Worm (Caenorhabditis elegans) whole organism, young adult: Measurements from ENCODE around the gene rev-3.
A peak's percentile ranks its signal among the peaks of the same experiment; 100 is the strongest.

Source experiments
- F33H1.4 ChIP-seq: fragments of 200-800 bp; sonication (Bioruptor generic); IDR thresholded peaks from 2 replicates; pipeline ENCODE4 v1.3.6; 2022; ENCODE audit warnings: missing genetic modification reagents, missing genetic modification characterization, missing compliant biosample characterization
- F55B11.4 ChIP-seq: sonication (generic microtip); optimal IDR thresholded peaks from 2 replicates; lab custom pipeline; 2016; ENCODE audit warnings: missing compliant biosample characterization, missing genetic modification characterization, borderline replicate concordance; ENCODE audit not compliant: insufficient read depth
- K12H6.12 ChIP-seq: fragments of 200-800 bp; sonication (Bioruptor generic); optimal IDR thresholded peaks from 2 replicates; lab custom pipeline; 2018; ENCODE audit warnings: mild to moderate bottlenecking, missing genetic modification characterization, missing compliant biosample characterization
- Y53G8AR.9 ChIP-seq: fragments of 200-800 bp; sonication (Bioruptor generic); conservative IDR thresholded peaks from 2 replicates; pipeline ENCODE4 v1.3.6; 2022; ENCODE audit warnings: missing genetic modification reagents, missing genetic modification characterization, missing compliant biosample characterization
- Y79H2A.3 ChIP-seq: fragments of 200-800 bp; sonication (Bioruptor generic); conservative IDR thresholded peaks from 2 replicates; pipeline ENCODE4 v1.3.6; 2022; ENCODE audit warnings: missing genetic modification reagents, missing genetic modification characterization, missing compliant biosample characterization
- ama-1 ChIP-seq, 3 experiments: fragments of 150-350 bp in 1 of 3; sonication (generic microtip) in 2 of 3; optimal IDR thresholded peaks; 2 replicates each; lab custom pipeline; 2014 to 2018; ENCODE audit warnings: missing biosample characterization in 2 of 3, missing genetic modification characterization in 2 of 3, missing genetic modification reagents in 2 of 3
- aptf-2 ChIP-seq: fragments of 200-800 bp; sonication (Bioruptor generic); conservative IDR thresholded peaks from 2 replicates; pipeline ENCODE4 v1.3.6; 2022; ENCODE audit warnings: missing genetic modification reagents, missing genetic modification characterization, missing compliant biosample characterization
- atf-7 ChIP-seq: sonication (generic microtip); optimal IDR thresholded peaks from 2 replicates; lab custom pipeline; 2017; ENCODE audit warnings: mild to moderate bottlenecking, missing genetic modification characterization, missing compliant biosample characterization
- attf-3 ChIP-seq: fragments of 200-800 bp; sonication (Bioruptor generic); conservative IDR thresholded peaks from 2 replicates; pipeline ENCODE4 v1.3.6; 2022; ENCODE audit warnings: missing genetic modification reagents, missing genetic modification characterization, missing compliant biosample characterization
- attf-5 ChIP-seq: fragments of 200-800 bp; sonication (Bioruptor generic); optimal IDR thresholded peaks from 2 replicates; lab custom pipeline; 2018; ENCODE audit warnings: mild to moderate bottlenecking, missing genetic modification characterization, missing compliant biosample characterization
- attf-6 ChIP-seq: fragments of 200-800 bp; sonication (Bioruptor generic); IDR thresholded peaks from 2 replicates; pipeline ENCODE4 v1.3.6; 2022; ENCODE audit warnings: missing genetic modification reagents, missing genetic modification characterization, missing compliant biosample characterization
- bed-1 ChIP-seq: fragments of 200-800 bp; sonication (Bioruptor generic); IDR thresholded peaks from 2 replicates; pipeline ENCODE4 v1.3.6; 2022; ENCODE audit warnings: missing genetic modification reagents, missing genetic modification characterization, missing compliant biosample characterization
- bed-2 ChIP-seq: fragments of 200-800 bp; sonication (Bioruptor generic); IDR thresholded peaks from 2 replicates; pipeline ENCODE4 v1.3.6; 2022; ENCODE audit warnings: missing genetic modification reagents, missing genetic modification characterization, missing compliant biosample characterization
- cebp-1 ChIP-seq, 2 experiments: fragments of 200-800 bp in 1 of 2; sonication (Bioruptor generic) in 1 of 2; sonication (generic microtip) in 1 of 2; IDR thresholded peaks in 1 of 2; optimal IDR thresholded peaks in 1 of 2; 2 replicates each; pipeline versions ENCODE4 v1.3.6 to Lab custom; 2017 to 2022; ENCODE audit warnings: missing compliant biosample characterization in 2 of 2, missing genetic modification characterization in 2 of 2, mild to moderate bottlenecking in 1 of 2, missing genetic modification reagents in 1 of 2, moderate library complexity in 1 of 2
- ceh-40 ChIP-seq: fragments of 200-800 bp; sonication (Bioruptor generic); IDR thresholded peaks from 2 replicates; pipeline ENCODE4 v1.3.6; 2022; ENCODE audit warnings: missing genetic modification characterization, missing compliant biosample characterization
- ceh-79 ChIP-seq: sonication (generic microtip); optimal IDR thresholded peaks from 2 replicates; lab custom pipeline; 2017; ENCODE audit warnings: mild to moderate bottlenecking, missing genetic modification characterization, missing compliant biosample characterization
- ceh-91 ChIP-seq: fragments of 200-800 bp; sonication (Bioruptor generic); IDR thresholded peaks from 2 replicates; pipeline ENCODE4 v1.3.6; 2022; ENCODE audit warnings: missing genetic modification reagents, missing genetic modification characterization, missing compliant biosample characterization
- dox-1 ChIP-seq: fragments of 200-800 bp; sonication (Bioruptor generic); IDR thresholded peaks from 2 replicates; pipeline ENCODE4 v1.3.6; 2022; ENCODE audit warnings: missing genetic modification reagents, missing genetic modification characterization, missing compliant biosample characterization
- ekl-4 ChIP-seq: fragments of 200-800 bp; sonication (Bioruptor generic); IDR thresholded peaks from 2 replicates; pipeline ENCODE4 v1.3.6; 2022; ENCODE audit warnings: missing genetic modification reagents, missing genetic modification characterization, missing compliant biosample characterization
- gei-17 ChIP-seq: fragments of 200-800 bp; sonication (Bioruptor generic); optimal IDR thresholded peaks from 2 replicates; lab custom pipeline; 2018; ENCODE audit warnings: mild to moderate bottlenecking, missing genetic modification characterization, missing compliant biosample characterization
- him-1 ChIP-seq: sonication (generic microtip); optimal IDR thresholded peaks from 2 replicates; lab custom pipeline; 2016; ENCODE audit warnings: missing genotype, missing genetic modification reagents, missing genetic modification characterization, missing compliant biosample characterization
- hmg-1.2 ChIP-seq: fragments of 200-800 bp; sonication (Bioruptor generic); IDR thresholded peaks from 2 replicates; pipeline ENCODE4 v1.3.6; 2022; ENCODE audit warnings: missing genetic modification reagents, missing genetic modification characterization, missing compliant biosample characterization
- lag-1 ChIP-seq: fragments of 200-800 bp; sonication (Bioruptor generic); IDR thresholded peaks from 2 replicates; pipeline ENCODE4 v1.3.6; 2022; ENCODE audit warnings: missing genetic modification reagents, missing genetic modification characterization, missing compliant biosample characterization
- lin-35 ChIP-seq, 3 experiments: fragments of 150-350 bp in 2 of 3; sonication (generic microtip) in 1 of 3; optimal IDR thresholded peaks; 2 replicates each; lab custom pipeline; 2014 to 2018; ENCODE audit warnings: missing biosample characterization in 3 of 3, missing genetic modification characterization in 3 of 3, missing genetic modification reagents in 3 of 3
- lsl-1 ChIP-seq: fragments of 200-800 bp; sonication (Bioruptor generic); optimal IDR thresholded peaks from 2 replicates; lab custom pipeline; 2018; ENCODE audit warnings: mild to moderate bottlenecking, missing genetic modification characterization, moderate library complexity, missing compliant biosample characterization
- madf-3 ChIP-seq: fragments of 200-800 bp; sonication (Bioruptor generic); IDR thresholded peaks from 2 replicates; pipeline ENCODE4 v1.3.6; 2022; ENCODE audit warnings: missing genetic modification reagents, missing genetic modification characterization, missing compliant biosample characterization
- madf-6 ChIP-seq: fragments of 200-800 bp; sonication (Bioruptor generic); IDR thresholded peaks from 2 replicates; pipeline ENCODE4 v1.3.6; 2022; ENCODE audit warnings: missing genetic modification reagents, missing genetic modification characterization, missing compliant biosample characterization
- mxl-1 ChIP-seq: sonication (generic microtip); optimal IDR thresholded peaks from 2 replicates; lab custom pipeline; 2016; ENCODE audit warnings: missing genetic modification characterization, missing compliant biosample characterization
- nfyb-1 ChIP-seq: fragments of 200-800 bp; sonication (Bioruptor generic); IDR thresholded peaks from 2 replicates; pipeline ENCODE4 v1.3.6; 2022; ENCODE audit warnings: missing genetic modification reagents, missing genetic modification characterization, missing compliant biosample characterization
- nhr-179 ChIP-seq: sonication (generic microtip); optimal IDR thresholded peaks from 2 replicates; lab custom pipeline; 2016; ENCODE audit warnings: mild to moderate bottlenecking, missing genetic modification characterization, missing compliant biosample characterization
- nhr-90 ChIP-seq: sonication (generic microtip); optimal IDR thresholded peaks from 2 replicates; lab custom pipeline; 2016; ENCODE audit warnings: missing genotype, mild to moderate bottlenecking, missing genetic modification characterization, missing compliant biosample characterization
- rec-8 ChIP-seq, 2 experiments: sonication (generic microtip); optimal IDR thresholded peaks; 2 replicates each; lab custom pipeline; 2016; ENCODE audit warnings: mild to moderate bottlenecking in 2 of 2, missing genetic modification characterization in 2 of 2, missing genetic modification reagents in 2 of 2, missing genotype in 2 of 2, missing biosample characterization in 1 of 2, missing compliant biosample characterization in 1 of 2, moderate library complexity in 1 of 2
- sdz-38 ChIP-seq: sonication (generic microtip); optimal IDR thresholded peaks from 2 replicates; lab custom pipeline; 2016; ENCODE audit warnings: missing genotype, missing genetic modification characterization, missing compliant biosample characterization
- sea-2 ChIP-seq: fragments of 200-800 bp; sonication (Bioruptor generic); IDR thresholded peaks from 2 replicates; pipeline ENCODE4 v1.3.6; 2022; ENCODE audit warnings: missing genetic modification characterization, missing compliant biosample characterization
- somi-1 ChIP-seq: fragments of 200-800 bp; sonication (Bioruptor generic); optimal IDR thresholded peaks from 2 replicates; lab custom pipeline; 2018; ENCODE audit warnings: mild to moderate bottlenecking, missing genetic modification characterization, missing compliant biosample characterization
- tbp1 ChIP-seq: fragments of 200-800 bp; sonication (Bioruptor generic); optimal IDR thresholded peaks from 2 replicates; lab custom pipeline; 2018; ENCODE audit warnings: mild to moderate bottlenecking, missing genetic modification characterization, missing compliant biosample characterization
- tbx-9 ChIP-seq: sonication (generic microtip); optimal IDR thresholded peaks from 2 replicates; lab custom pipeline; 2016; ENCODE audit warnings: borderline replicate concordance, missing genetic modification characterization, inconsistent platforms, missing compliant biosample characterization
- zfh-2 ChIP-seq: fragments of 200-800 bp; sonication (Bioruptor generic); conservative IDR thresholded peaks from 2 replicates; pipeline ENCODE4 v1.3.6; 2022; ENCODE audit warnings: missing genetic modification reagents, missing genetic modification characterization, missing compliant biosample characterization
- ztf-18 ChIP-seq: sonication (generic microtip); optimal IDR thresholded peaks from 2 replicates; lab custom pipeline; 2016; ENCODE audit warnings: missing genotype, mild to moderate bottlenecking, missing genetic modification characterization, missing compliant biosample characterization
- ztf-26 ChIP-seq: sonication (generic microtip); optimal IDR thresholded peaks from 2 replicates; lab custom pipeline; 2017; ENCODE audit warnings: missing genetic modification characterization, missing compliant biosample characterization
- ztf-3 ChIP-seq: fragments of 200-800 bp; sonication (Bioruptor generic); optimal IDR thresholded peaks from 2 replicates; lab custom pipeline; 2018; ENCODE audit warnings: mild to moderate bottlenecking, missing genetic modification characterization, missing compliant biosample characterization

rev-3 gene

ce11 chrIII:5785273-5785929 lies 5.0 kb downstream of the rev-3 start, which contains the start of gene Y37B11A.3 (continued):
- TF ChIP-seq hmg-1.2 (GFP tag; lab: Robert Waterston, UW) = 0 out of 2 replicates have a peak, but pooled peaks have one; percentile 26
- peak in 1 of 3 experiments; percentile 72 for TF ChIP-seq lin-35 (GFP tag; optimal IDR thresholded peaks at IDR 0.05; lab: Kevin White, UChicago)
- peak; percentile 90 for TF ChIP-seq attf-5 (GFP tag; lab: Kevin White, UChicago)
- peak; percentile 100 for TF ChIP-seq cebp-1 (GFP tag; IDR thresholded peaks at IDR 0.05; lab: Robert Waterston, UW)
- TF ChIP-seq cebp-1 (tag; optimal IDR thresholded peaks at IDR 0.05; lab: Kevin White, UChicago) = peak; percentile 100
- TF ChIP-seq gei-17 (GFP tag; lab: Kevin White, UChicago) = peak; percentile 34
- peak; percentile 48 for TF ChIP-seq K12H6.12 (tag; lab: Kevin White, UChicago)
- TF ChIP-seq bed-2 (GFP tag; lab: Robert Waterston, UW) = no peak
- TF ChIP-seq ekl-4 (GFP tag; lab: Robert Waterston, UW) = peak; percentile 76
- TF ChIP-seq him-1 = no peak
- TF ChIP-seq ama-1 (optimal IDR thresholded peaks at IDR 0.05; lab: Kevin White, UChicago) = no peak
- TF ChIP-seq ama-1 (GFP tag; optimal IDR thresholded peaks at IDR 0.05; lab: Kevin White, UChicago) = no peak
- TF ChIP-seq mxl-1 = no peak
- TF ChIP-seq tbp1 (GFP tag; lab: Kevin White, UChicago) = peak; percentile 42
- TF ChIP-seq nfyb-1 (GFP tag; lab: Robert Waterston, UW) = peak; percentile 73
- TF ChIP-seq F55B11.4 (tag; lab: Kevin White, UChicago) = no peak
- TF ChIP-seq ceh-40 (GFP tag; lab: Robert Waterston, UW) = no peak
- peak; percentile 30; the same call in 1 of the 2 replicates for TF ChIP-seq madf-6 (GFP tag; lab: Robert Waterston, UW)
- TF ChIP-seq F33H1.4 (GFP tag; lab: Robert Waterston, UW) = peak; percentile 52
- TF ChIP-seq ztf-26 (tag; lab: Kevin White, UChicago) = peak; percentile 28
- TF ChIP-seq, all 124 proteins: peak for 26

DNA sequence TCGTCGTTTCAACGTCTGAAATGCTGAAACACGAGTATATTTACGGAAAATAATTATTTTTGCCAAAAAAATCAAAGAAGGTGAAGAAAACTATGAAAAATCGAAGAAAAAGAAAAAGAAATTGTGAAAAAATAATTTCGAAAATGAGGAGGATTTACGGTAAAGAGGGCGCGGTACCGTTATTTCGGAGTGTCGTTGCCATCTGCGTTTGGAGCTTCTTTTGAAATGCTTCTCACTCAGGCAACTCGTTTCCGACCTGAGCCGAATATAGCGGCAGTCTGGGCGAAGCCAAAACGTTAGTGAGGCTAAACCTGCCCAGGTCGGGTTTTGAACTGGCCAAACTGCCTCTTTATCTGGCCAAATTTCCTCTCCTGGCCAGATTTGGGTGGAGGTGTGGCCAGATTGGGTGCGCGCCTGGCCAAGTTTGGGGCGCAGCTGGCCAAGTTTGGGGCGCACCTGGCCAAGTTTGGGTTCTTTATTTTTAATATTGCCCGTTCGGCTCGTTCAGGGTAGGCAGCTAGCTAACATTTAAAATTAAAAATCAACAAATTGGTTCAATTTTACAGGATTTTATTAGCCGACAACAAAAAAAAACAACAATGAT lies 6.5 kb downstream of the rev-3 start:
- TF ChIP-seq attf-3 (GFP tag; lab: Robert Waterston, UW) (peak; percentile 81), dox-1 (peak; percentile 32; the same call in 1 of the 2 replicates), Y79H2A.3 (GFP tag; lab: Robert Waterston, UW) (0 out of 2 replicates have a peak, but pooled peaks have one; percentile 14), bed-1 (GFP tag; lab: Robert Waterston, UW) (0 out of 2 replicates have a peak, but pooled peaks have one; percentile 52), madf-3 (GFP tag; lab: Robert Waterston, UW) (0 out of 2 replicates have a peak, but pooled peaks have one; percentile 27), zfh-2 (GFP tag; lab: Robert Waterston, UW) (peak; percentile 53; the same call in 1 of the 2 replicates)

DNA sequence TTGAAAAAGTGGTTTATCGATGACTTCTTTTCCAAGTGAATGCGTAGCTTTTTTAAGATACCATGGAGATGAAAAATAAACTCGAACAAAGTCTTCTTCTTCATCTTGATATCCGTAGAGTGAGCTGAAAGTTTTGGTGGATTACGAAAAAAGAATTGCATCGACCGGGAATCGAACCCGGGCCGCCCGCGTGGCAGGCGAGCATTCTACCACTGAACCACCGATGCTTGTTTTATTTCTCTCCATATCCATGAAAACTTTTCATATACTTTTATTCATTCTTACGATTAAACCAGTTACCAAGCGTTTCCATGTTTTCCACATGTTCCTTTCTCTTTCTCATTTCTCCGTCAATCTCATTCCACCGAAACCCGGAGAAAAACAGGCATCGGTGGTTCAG lies 8.4 kb downstream of the rev-3 start:
- TF ChIP-seq ztf-18 (tag; lab: Kevin White, UChicago) = peak; percentile 28
- TF ChIP-seq tbx-9 (tag; lab: Kevin White, UChicago) = no peak
- TF ChIP-seq bed-2 (GFP tag; lab: Robert Waterston, UW) = no peak
- no peak for TF ChIP-seq nhr-179 (tag; lab: Kevin White, UChicago)
- TF ChIP-seq attf-3 (GFP tag; lab: Robert Waterston, UW) = 0 out of 2 replicates have a peak, but pooled peaks have one; percentile 60
- peak; percentile 26; the same call in 1 of the 2 replicates for TF ChIP-seq ceh-91 (GFP tag; lab: Robert Waterston, UW)
- no peak for TF ChIP-seq Y53G8AR.9 (GFP tag; lab: Robert Waterston, UW)
- TF ChIP-seq atf-7 = no peak
- 0 out of 2 replicates have a peak, but pooled peaks have one; percentile 14 for TF ChIP-seq zfh-2 (GFP tag; lab: Robert Waterston, UW)
- TF ChIP-seq somi-1 (GFP tag; lab: Kevin White, UChicago) = no peak
- no peak for TF ChIP-seq lag-1 (GFP tag; lab: Robert Waterston, UW)
- no peak for TF ChIP-seq ztf-3 (GFP tag; lab: Kevin White, UChicago)
- no peak for TF ChIP-seq aptf-2 (GFP tag; lab: Robert Waterston, UW)
- no peak for TF ChIP-seq rec-8 (tag; optimal IDR thresholded peaks at IDR 0.05; lab: Kevin White, UChicago)
- TF ChIP-seq nhr-90 = peak; percentile 18
- TF ChIP-seq lsl-1 (GFP tag; lab: Kevin White, UChicago) = peak; percentile 18
- TF ChIP-seq hmg-1.2 (GFP tag; lab: Robert Waterston, UW) = peak; percentile 28; the same call in 1 of the 2 replicates
- peak; percentile 46; the same call in 1 of the 2 replicates for TF ChIP-seq madf-6 (GFP tag; lab: Robert Waterston, UW)
- no peak for TF ChIP-seq ceh-79 (tag; lab: Kevin White, UChicago)
- no peak for TF ChIP-seq attf-6 (GFP tag; lab: Robert Waterston, UW)
- TF ChIP-seq sdz-38 (tag; lab: Kevin White, UChicago) = no peak
- TF ChIP-seq sea-2 = no peak
- TF ChIP-seq dox-1 = no peak
